Worm (Caenorhabditis elegans) whole organism, young adult: ENCODE results near the gene T24F1.7.

Experiments
- F49E8.2 ChIP-seq: sonication (generic microtip); optimal IDR thresholded peaks from 3 replicates; lab custom pipeline; 2017; ENCODE audit warnings: missing genetic modification characterization, mild to moderate bottlenecking, missing compliant biosample characterization, antibody characterized with exemption, moderate library complexity; ENCODE audit not compliant: insufficient read depth
- dox-1 ChIP-seq: fragments of 200-800 bp; sonication (Bioruptor generic); IDR thresholded peaks from 2 replicates; pipeline ENCODE4 v1.3.6; 2022; ENCODE audit warnings: missing genetic modification reagents, missing genetic modification characterization, missing compliant biosample characterization
- lag-1 ChIP-seq: fragments of 200-800 bp; sonication (Bioruptor generic); IDR thresholded peaks from 2 replicates; pipeline ENCODE4 v1.3.6; 2022; ENCODE audit warnings: missing genetic modification reagents, missing genetic modification characterization, missing compliant biosample characterization
- nfya-1 ChIP-seq: sonication (generic microtip); optimal IDR thresholded peaks from 2 replicates; lab custom pipeline; 2017; ENCODE audit warnings: antibody characterized with exemption, missing compliant biosample characterization, missing genetic modification characterization, borderline replicate concordance; ENCODE audit not compliant: insufficient read depth
- sea-2 ChIP-seq: fragments of 200-800 bp; sonication (Bioruptor generic); IDR thresholded peaks from 2 replicates; pipeline ENCODE4 v1.3.6; 2022; ENCODE audit warnings: missing genetic modification characterization, missing compliant biosample characterization
- snpc-4 ChIP-seq, 5 experiments: fragments of 150-350 bp in 1 of 5; sonication (generic microtip) in 4 of 5; optimal IDR thresholded peaks; 2 replicates each; lab custom pipeline; 2014 to 2018; ENCODE audit warnings: missing genetic modification characterization in 5 of 5, missing biosample characterization in 3 of 5, antibody characterized with exemption in 2 of 5, mild to moderate bottlenecking in 2 of 5, missing compliant biosample characterization in 2 of 5, missing genotype in 2 of 5, moderate library complexity in 2 of 5, missing genetic modification reagents in 1 of 5
- ztf-18 ChIP-seq: sonication (generic microtip); optimal IDR thresholded peaks from 2 replicates; lab custom pipeline; 2016; ENCODE audit warnings: missing genotype, mild to moderate bottlenecking, missing genetic modification characterization, missing compliant biosample characterization

DNA sequence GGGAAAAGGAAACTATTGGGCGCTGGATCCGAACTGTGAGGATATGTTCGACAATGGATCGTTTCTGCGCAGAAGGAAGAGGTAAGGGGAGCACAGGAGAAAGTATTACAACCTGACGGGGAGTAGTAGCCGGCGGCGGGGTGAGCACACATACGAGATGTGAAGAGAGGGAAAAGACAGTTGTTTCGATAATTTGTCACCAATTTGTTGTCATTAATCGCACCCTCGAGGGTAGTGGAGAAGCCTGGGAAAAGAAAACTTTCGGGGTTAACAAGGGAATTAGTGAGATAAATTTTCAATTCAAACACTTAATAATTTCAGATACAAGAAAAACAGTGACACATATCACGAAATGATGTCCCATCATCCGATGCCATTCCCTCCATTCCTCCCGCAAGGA lies 29.3 kb upstream of the T24F1.7 start:
- TF ChIP-seq sea-2 (GFP tag; lab: Robert Waterston, UW), result no peak
- TF ChIP-seq lag-1 (GFP tag; lab: Robert Waterston, UW), result no peak
- no peak for TF ChIP-seq F49E8.2 (tag; lab: Kevin White, UChicago)
- TF ChIP-seq ztf-18 (tag; lab: Kevin White, UChicago), result no peak
- no peak for TF ChIP-seq nfya-1 (tag; lab: Kevin White, UChicago)
- no peak for TF ChIP-seq dox-1 (GFP tag; lab: Robert Waterston, UW)
- TF ChIP-seq snpc-4 (GFP tag; optimal IDR thresholded peaks at IDR 0.05; lab: Kevin White, UChicago), result no peak
- TF ChIP-seq snpc-4 (tag; optimal IDR thresholded peaks at IDR 0.05; lab: Kevin White, UChicago), result no peak
